Fruit fly (Drosophila melanogaster) S2 (cell line): Measurements from ENCODE around the gene Acbp4.

ENCODE experiments used
- CG8478 ChIP-seq: fragments of >200 bp; optimal IDR thresholded peaks from 2 replicates; lab custom pipeline; 2018
- CTCF ChIP-seq, 2 experiments: fragments of >200 bp; optimal IDR thresholded peaks; 2 replicates each; lab custom pipeline; 2018

- TF ChIP-seq CTCF (optimal IDR thresholded peaks at IDR 0.05; lab: Kevin White, UChicago) (no peak), CG8478 (no peak)
These were observed 28.2 kb upstream of the Acbp4 start for dm6 chr3L:7156239-7156638.
